Fruit fly (Drosophila melanogaster): ENCODE results near the gene CG13731.
A peak's percentile ranks its signal among the peaks of the same experiment; 100 is the strongest.

Gene CG13731

dm6 chr3L:17421319-17421718 is 32.6 kb upstream of the CG13731 start, which contains the start of gene blot (continued):
- TF ChIP-seq CG4854 (GFP tag; optimal IDR thresholded peaks at IDR 0.05) (no peak), NC2β (GFP tag; optimal IDR thresholded peaks at IDR 0.05) (no peak), CG7963 (GFP tag; IDR thresholded peaks at IDR 0.05; ENCODE audit: partially characterized antibody) (no peak), salm (tag; optimal IDR thresholded peaks at IDR 0.05) (no peak), CG2116 (GFP tag; optimal IDR thresholded peaks at IDR 0.05) (no peak), CG16779 (GFP tag; IDR thresholded peaks at IDR 0.05) (no peak), Bdp1 (GFP tag; optimal IDR thresholded peaks at IDR 0.05) (no peak), sob (GFP tag; IDR thresholded peaks at IDR 0.05) (no peak), CG15696 (tag; optimal IDR thresholded peaks at IDR 0.05) (no peak), cwo (GFP tag; optimal IDR thresholded peaks at IDR 0.05) (no peak), emc (GFP tag; optimal IDR thresholded peaks at IDR 0.05) (no peak), CG33557 (GFP tag; optimal IDR thresholded peaks at IDR 0.05) (no peak), Hr39 (optimal IDR thresholded peaks at IDR 0.05) (no peak), CG1647 (GFP tag; optimal IDR thresholded peaks at IDR 0.05) (no peak), CG13894 (tag; optimal IDR thresholded peaks at IDR 0.05) (no peak), CG8944 (GFP tag; optimal IDR thresholded peaks at IDR 0.05) (no peak), CG34224 (GFP tag; IDR thresholded peaks at IDR 0.05; ENCODE audit: partially characterized antibody) (peak; percentile 23; the same call in 1 of the 3 replicates), hb (GFP tag; IDR thresholded peaks at IDR 0.05; ENCODE audit: partially characterized antibody) (no peak), CG3281 (GFP tag; optimal IDR thresholded peaks at IDR 0.05) (no peak), CG12744 (GFP tag; optimal IDR thresholded peaks at IDR 0.05) (no peak), D (optimal IDR thresholded peaks at IDR 0.05) (no peak), D (GFP tag; optimal IDR thresholded peaks at IDR 0.05) (no peak), tio (GFP tag; optimal IDR thresholded peaks at IDR 0.05) (no peak), Elba2 (GFP tag; optimal IDR thresholded peaks at IDR 0.05) (no peak), zen (tag; optimal IDR thresholded peaks at IDR 0.05) (no peak), dimm (GFP tag; IDR thresholded peaks at IDR 0.05) (no peak), gem (tag; optimal IDR thresholded peaks at IDR 0.05) (no peak), CG17612 (GFP tag; IDR thresholded peaks at IDR 0.05) (no peak), CG8290 (GFP tag; optimal IDR thresholded peaks at IDR 0.05) (no peak), CG8290 (tag; optimal IDR thresholded peaks at IDR 0.05) (peak in 1 of 2 experiments; percentile 40), CG8089 (GFP tag; optimal IDR thresholded peaks at IDR 0.05) (no peak), hth (optimal IDR thresholded peaks at IDR 0.05) (no peak), dan (GFP tag; IDR thresholded peaks at IDR 0.05) (no peak), CG32772 (GFP tag; IDR thresholded peaks at IDR 0.05) (no peak), tna (GFP tag; IDR thresholded peaks at IDR 0.05; ENCODE audit: partially characterized antibody) (peak; percentile 19; the same call in 1 of the 2 replicates), CG1603 (tag; optimal IDR thresholded peaks at IDR 0.05) (no peak), dmrt11E (tag; optimal IDR thresholded peaks at IDR 0.05) (no peak), CG10147 (GFP tag; optimal IDR thresholded peaks at IDR 0.05) (no peak), bab2 (GFP tag; optimal IDR thresholded peaks at IDR 0.05) (no peak), CG7786 (GFP tag; optimal IDR thresholded peaks at IDR 0.05) (no peak), pan (optimal IDR thresholded peaks at IDR 0.05) (no peak), pan (GFP tag; optimal IDR thresholded peaks at IDR 0.05 in 1 of 2, IDR thresholded peaks at IDR 0.05 in 1 of 2) (peak in 1 of 2 experiments; percentile 11), esg (GFP tag; conservative IDR thresholded peaks at IDR 0.05) (no peak), Hr3 (GFP tag; optimal IDR thresholded peaks at IDR 0.05) (no peak), HmgZ (tag; optimal IDR thresholded peaks at IDR 0.05) (no peak), tin (GFP tag; optimal IDR thresholded peaks at IDR 0.05) (no peak), CG8359 (GFP tag; optimal IDR thresholded peaks at IDR 0.05; ENCODE audit: borderline replicate concordance) (no peak), gro (GFP tag; optimal IDR thresholded peaks at IDR 0.05) (peak; percentile 1), Max (GFP tag; optimal IDR thresholded peaks at IDR 0.05) (no peak), gce (GFP tag; IDR thresholded peaks at IDR 0.05) (no peak), BtbVII (GFP tag; optimal IDR thresholded peaks at IDR 0.05) (peak; percentile 35), CG6254 (GFP tag; optimal IDR thresholded peaks at IDR 0.05) (no peak), CG12219 (GFP tag; optimal IDR thresholded peaks at IDR 0.05) (no peak)
